Worm (Caenorhabditis elegans): ENCODE measurements around the gene gst-42.

gst-42 gene

ce11 chrX:11727761-11728160 is at the start of gene gst-42, which contains the start of gene D1053.2:
Gene gst-42 (minus strand): TSS chrX:11727936.
Gene D1053.2 (plus strand): TSS chrX:11728151.
- TF ChIP-seq him-1 (tag; optimal IDR thresholded peaks at IDR 0.05) (no peak), W03F9.2 (tag; optimal IDR thresholded peaks at IDR 0.05) (peak; percentile 20)

- no peak for TF ChIP-seq dao-5 (tag; optimal IDR thresholded peaks at IDR 0.05)
- TF ChIP-seq him-1 (tag; optimal IDR thresholded peaks at IDR 0.05) = no peak
- TF ChIP-seq W03F9.2 (tag; optimal IDR thresholded peaks at IDR 0.05) = no peak
Measured at ce11 chrX:11769278-11769677, 41.5 kb upstream of the gst-42 start, which contains the start of gene ttx-3. Gene ttx-3 (minus strand): TSS chrX:11769378.

ce11 chrX:11766432-11766831 is 38.7 kb upstream of the gst-42 start:
- TF ChIP-seq him-1 (tag; optimal IDR thresholded peaks at IDR 0.05) (no peak), W03F9.2 (tag; optimal IDR thresholded peaks at IDR 0.05) (no peak), dao-5 (tag; optimal IDR thresholded peaks at IDR 0.05) (no peak)

ce11 chrX:11765860-11766259 is 38.1 kb upstream of the gst-42 start:
- no peak for TF ChIP-seq W03F9.2 (tag; optimal IDR thresholded peaks at IDR 0.05)
- no peak for TF ChIP-seq dao-5 (tag; optimal IDR thresholded peaks at IDR 0.05)
- TF ChIP-seq him-1 (tag; optimal IDR thresholded peaks at IDR 0.05) = no peak

- TF ChIP-seq him-1 (tag; optimal IDR thresholded peaks at IDR 0.05) = no peak
- TF ChIP-seq dao-5 (tag; optimal IDR thresholded peaks at IDR 0.05) = no peak
- no peak for TF ChIP-seq W03F9.2 (tag; optimal IDR thresholded peaks at IDR 0.05)
Measured at ce11 chrX:11758809-11759208, 31.1 kb upstream of the gst-42 start, which contains the start of gene lact-7. Gene lact-7 (plus strand): TSS chrX:11759109.

- TF ChIP-seq him-1 (tag; optimal IDR thresholded peaks at IDR 0.05) = peak; percentile 90
- TF ChIP-seq dao-5 (tag; optimal IDR thresholded peaks at IDR 0.05) = peak; percentile 86
- TF ChIP-seq W03F9.2 (tag; optimal IDR thresholded peaks at IDR 0.05) = peak; percentile 48
Measured at ce11 chrX:11757666-11758065, 29.9 kb upstream of the gst-42 start.

- TF ChIP-seq W03F9.2 (tag; optimal IDR thresholded peaks at IDR 0.05) (no peak), dao-5 (tag; optimal IDR thresholded peaks at IDR 0.05) (no peak), him-1 (tag; optimal IDR thresholded peaks at IDR 0.05) (no peak)
Measured at ce11 chrX:11753155-11753554, 25.4 kb upstream of the gst-42 start.

ce11 chrX:11752289-11752688 is 24.6 kb upstream of the gst-42 start:
- TF ChIP-seq W03F9.2 (tag; optimal IDR thresholded peaks at IDR 0.05) = no peak
- TF ChIP-seq him-1 (tag; optimal IDR thresholded peaks at IDR 0.05) = no peak
- TF ChIP-seq dao-5 (tag; optimal IDR thresholded peaks at IDR 0.05) = no peak

- TF ChIP-seq dao-5 (tag; optimal IDR thresholded peaks at IDR 0.05) = no peak
- TF ChIP-seq him-1 (tag; optimal IDR thresholded peaks at IDR 0.05) = no peak
- no peak for TF ChIP-seq W03F9.2 (tag; optimal IDR thresholded peaks at IDR 0.05)
Measured at ce11 chrX:11745821-11746485, 18.2 kb upstream of the gst-42 start, which contains the start of gene C40H5.2. Gene C40H5.2 (plus strand): TSS chrX:11746076.

- TF ChIP-seq dao-5 (tag; optimal IDR thresholded peaks at IDR 0.05) = no peak
- TF ChIP-seq him-1 (tag; optimal IDR thresholded peaks at IDR 0.05) = no peak
- no peak for TF ChIP-seq W03F9.2 (tag; optimal IDR thresholded peaks at IDR 0.05)
Measured at ce11 chrX:11743723-11744122, 16.0 kb upstream of the gst-42 start.

ce11 chrX:11738602-11739100 is 10.9 kb upstream of the gst-42 start, which contains the start of gene nspa-9:
Gene nspa-9 (plus strand): TSS chrX:11739050.
- no peak for TF ChIP-seq W03F9.2 (tag; optimal IDR thresholded peaks at IDR 0.05)
- TF ChIP-seq dao-5 (tag; optimal IDR thresholded peaks at IDR 0.05) = no peak
- TF ChIP-seq him-1 (tag; optimal IDR thresholded peaks at IDR 0.05) = no peak

ce11 chrX:11737053-11737452 is 9.3 kb upstream of the gst-42 start, which contains the start of gene D1053.3:
Gene D1053.3 (minus strand): TSS chrX:11737153.
- no peak for TF ChIP-seq him-1 (tag; optimal IDR thresholded peaks at IDR 0.05)
- no peak for TF ChIP-seq W03F9.2 (tag; optimal IDR thresholded peaks at IDR 0.05)
- no peak for TF ChIP-seq dao-5 (tag; optimal IDR thresholded peaks at IDR 0.05)

ce11 chrX:11734110-11734509 is 6.4 kb upstream of the gst-42 start:
- TF ChIP-seq dao-5 (tag; optimal IDR thresholded peaks at IDR 0.05) (no peak), W03F9.2 (tag; optimal IDR thresholded peaks at IDR 0.05) (no peak), him-1 (tag; optimal IDR thresholded peaks at IDR 0.05) (no peak)

- TF ChIP-seq him-1 (tag; optimal IDR thresholded peaks at IDR 0.05) (no peak), W03F9.2 (tag; optimal IDR thresholded peaks at IDR 0.05) (no peak)
Measured at ce11 chrX:11732752-11733151, 5.0 kb upstream of the gst-42 start.

- TF ChIP-seq dao-5 (tag; optimal IDR thresholded peaks at IDR 0.05) = no peak
- TF ChIP-seq him-1 (tag; optimal IDR thresholded peaks at IDR 0.05) = no peak
- TF ChIP-seq W03F9.2 (tag; optimal IDR thresholded peaks at IDR 0.05) = no peak
Measured at ce11 chrX:11726450-11726849, 1.3 kb downstream of the gst-42 start.
